Worm (Caenorhabditis elegans): Measurements from ENCODE around the gene Y7A5A.6.

- TF ChIP-seq dao-5 (tag; optimal IDR thresholded peaks at IDR 0.05), result no peak
- no peak for TF ChIP-seq him-1 (tag; optimal IDR thresholded peaks at IDR 0.05)
- no peak for TF ChIP-seq W03F9.2 (tag; optimal IDR thresholded peaks at IDR 0.05)
Observed at ce11 chrX:15844330-15844729, 44.8 kb upstream of the Y7A5A.6 start.
